Worm (Caenorhabditis elegans) whole organism, young adult: ENCODE measurements around the gene mcm-7.

Experiments
- B0035.1 ChIP-seq: sonication (generic microtip); optimal IDR thresholded peaks from 2 replicates; lab custom pipeline; 2016; ENCODE audit warnings: missing genetic modification characterization, mild to moderate bottlenecking, missing compliant biosample characterization, missing genotype, missing genetic modification reagents
- B0261.1 ChIP-seq: sonication (generic microtip); optimal IDR thresholded peaks from 2 replicates; lab custom pipeline; 2016; ENCODE audit warnings: mild to moderate bottlenecking, missing genetic modification characterization, moderate library complexity, missing compliant biosample characterization
- C06A6.2 ChIP-seq: fragments of 200-800 bp; sonication (Bioruptor generic); conservative IDR thresholded peaks from 2 replicates; pipeline ENCODE4 v1.3.6; 2022; ENCODE audit warnings: missing genetic modification characterization, missing compliant biosample characterization
- C17E4.6 ChIP-seq: fragments of 200-800 bp; sonication (Bioruptor generic); IDR thresholded peaks from 2 replicates; pipeline ENCODE4 v1.3.6; 2022; ENCODE audit warnings: missing genetic modification reagents, missing genetic modification characterization, missing compliant biosample characterization
- F49E8.2 ChIP-seq: sonication (generic microtip); optimal IDR thresholded peaks from 3 replicates; lab custom pipeline; 2017; ENCODE audit warnings: missing genetic modification characterization, mild to moderate bottlenecking, missing compliant biosample characterization, antibody characterized with exemption, moderate library complexity; ENCODE audit not compliant: insufficient read depth
- F55B11.4 ChIP-seq: sonication (generic microtip); optimal IDR thresholded peaks from 2 replicates; lab custom pipeline; 2016; ENCODE audit warnings: missing compliant biosample characterization, missing genetic modification characterization, borderline replicate concordance; ENCODE audit not compliant: insufficient read depth
- Y53F4B.3 ChIP-seq: fragments of 200-800 bp; sonication (Bioruptor generic); IDR thresholded peaks from 2 replicates; pipeline ENCODE4 v1.3.6; 2022; ENCODE audit warnings: missing genetic modification reagents, missing genetic modification characterization, missing compliant biosample characterization
- aptf-2 ChIP-seq: fragments of 200-800 bp; sonication (Bioruptor generic); conservative IDR thresholded peaks from 2 replicates; pipeline ENCODE4 v1.3.6; 2022; ENCODE audit warnings: missing genetic modification reagents, missing genetic modification characterization, missing compliant biosample characterization
- aptf-3 ChIP-seq: fragments of 200-800 bp; sonication (Bioruptor generic); IDR thresholded peaks from 2 replicates; pipeline ENCODE4 v1.3.6; 2022; ENCODE audit warnings: missing genetic modification characterization, missing compliant biosample characterization
- attf-3 ChIP-seq: fragments of 200-800 bp; sonication (Bioruptor generic); conservative IDR thresholded peaks from 2 replicates; pipeline ENCODE4 v1.3.6; 2022; ENCODE audit warnings: missing genetic modification reagents, missing genetic modification characterization, missing compliant biosample characterization
- bed-1 ChIP-seq: fragments of 200-800 bp; sonication (Bioruptor generic); IDR thresholded peaks from 2 replicates; pipeline ENCODE4 v1.3.6; 2022; ENCODE audit warnings: missing genetic modification reagents, missing genetic modification characterization, missing compliant biosample characterization
- cebp-1 ChIP-seq, 2 experiments: fragments of 200-800 bp in 1 of 2; sonication (Bioruptor generic) in 1 of 2; sonication (generic microtip) in 1 of 2; IDR thresholded peaks in 1 of 2; optimal IDR thresholded peaks in 1 of 2; 2 replicates each; pipeline versions ENCODE4 v1.3.6 to Lab custom; 2017 to 2022; ENCODE audit warnings: missing compliant biosample characterization in 2 of 2, missing genetic modification characterization in 2 of 2, mild to moderate bottlenecking in 1 of 2, missing genetic modification reagents in 1 of 2, moderate library complexity in 1 of 2
- ceh-91 ChIP-seq: fragments of 200-800 bp; sonication (Bioruptor generic); IDR thresholded peaks from 2 replicates; pipeline ENCODE4 v1.3.6; 2022; ENCODE audit warnings: missing genetic modification reagents, missing genetic modification characterization, missing compliant biosample characterization
- die-1 ChIP-seq: sonication (generic microtip); optimal IDR thresholded peaks from 2 replicates; lab custom pipeline; 2016; ENCODE audit warnings: missing genotype, mild to moderate bottlenecking, missing genetic modification characterization, missing compliant biosample characterization
- dpl-1 ChIP-seq: fragments of 150-350 bp; optimal IDR thresholded peaks from 2 replicates; lab custom pipeline; 2014; ENCODE audit warnings: missing biosample characterization, missing genetic modification reagents, missing genetic modification characterization
- egl-44 ChIP-seq: fragments of 200-800 bp; sonication (Bioruptor generic); IDR thresholded peaks from 2 replicates; pipeline ENCODE4 v1.3.6; 2022; ENCODE audit warnings: missing genetic modification reagents, missing genetic modification characterization, missing compliant biosample characterization
- egrh-3 ChIP-seq: fragments of 200-800 bp; sonication (Bioruptor generic); IDR thresholded peaks from 2 replicates; pipeline ENCODE4 v1.3.6; 2022; ENCODE audit warnings: missing genetic modification reagents, missing genetic modification characterization, missing compliant biosample characterization
- gei-17 ChIP-seq: fragments of 200-800 bp; sonication (Bioruptor generic); optimal IDR thresholded peaks from 2 replicates; lab custom pipeline; 2018; ENCODE audit warnings: mild to moderate bottlenecking, missing genetic modification characterization, missing compliant biosample characterization
- him-1 ChIP-seq: sonication (generic microtip); optimal IDR thresholded peaks from 2 replicates; lab custom pipeline; 2016; ENCODE audit warnings: missing genotype, missing genetic modification reagents, missing genetic modification characterization, missing compliant biosample characterization
- hlh-26 ChIP-seq: fragments of 200-800 bp; sonication (Bioruptor generic); conservative IDR thresholded peaks from 2 replicates; pipeline ENCODE4 v1.3.6; 2022; ENCODE audit warnings: missing genetic modification reagents, missing genetic modification characterization, missing compliant biosample characterization
- lag-1 ChIP-seq: fragments of 200-800 bp; sonication (Bioruptor generic); IDR thresholded peaks from 2 replicates; pipeline ENCODE4 v1.3.6; 2022; ENCODE audit warnings: missing genetic modification reagents, missing genetic modification characterization, missing compliant biosample characterization
- lin-26 ChIP-seq: fragments of 200-800 bp; sonication (Bioruptor generic); IDR thresholded peaks from 2 replicates; pipeline ENCODE4 v1.3.6; 2022; ENCODE audit warnings: missing genetic modification reagents, missing genetic modification characterization, missing compliant biosample characterization
- lin-35 ChIP-seq, 3 experiments: fragments of 150-350 bp in 2 of 3; sonication (generic microtip) in 1 of 3; optimal IDR thresholded peaks; 2 replicates each; lab custom pipeline; 2014 to 2018; ENCODE audit warnings: missing biosample characterization in 3 of 3, missing genetic modification characterization in 3 of 3, missing genetic modification reagents in 3 of 3
- lin-54 ChIP-seq: fragments of 200-800 bp; sonication (Bioruptor generic); optimal IDR thresholded peaks from 2 replicates; lab custom pipeline; 2018; ENCODE audit warnings: mild to moderate bottlenecking, missing genetic modification characterization, missing compliant biosample characterization
- madf-10 ChIP-seq: sonication (generic microtip); optimal IDR thresholded peaks from 2 replicates; lab custom pipeline; 2016; ENCODE audit warnings: mild to moderate bottlenecking, missing genetic modification characterization, missing compliant biosample characterization
- madf-3 ChIP-seq: fragments of 200-800 bp; sonication (Bioruptor generic); IDR thresholded peaks from 2 replicates; pipeline ENCODE4 v1.3.6; 2022; ENCODE audit warnings: missing genetic modification reagents, missing genetic modification characterization, missing compliant biosample characterization
- madf-6 ChIP-seq: fragments of 200-800 bp; sonication (Bioruptor generic); IDR thresholded peaks from 2 replicates; pipeline ENCODE4 v1.3.6; 2022; ENCODE audit warnings: missing genetic modification reagents, missing genetic modification characterization, missing compliant biosample characterization
- mel-28 ChIP-seq: sonication (generic microtip); optimal IDR thresholded peaks from 2 replicates; lab custom pipeline; 2016; ENCODE audit warnings: borderline replicate concordance, mild to moderate bottlenecking, missing genetic modification characterization, missing compliant biosample characterization
- mxl-1 ChIP-seq: sonication (generic microtip); optimal IDR thresholded peaks from 2 replicates; lab custom pipeline; 2016; ENCODE audit warnings: missing genetic modification characterization, missing compliant biosample characterization
- nfya-1 ChIP-seq: sonication (generic microtip); optimal IDR thresholded peaks from 2 replicates; lab custom pipeline; 2017; ENCODE audit warnings: antibody characterized with exemption, missing compliant biosample characterization, missing genetic modification characterization, borderline replicate concordance; ENCODE audit not compliant: insufficient read depth
- nfyb-1 ChIP-seq: fragments of 200-800 bp; sonication (Bioruptor generic); IDR thresholded peaks from 2 replicates; pipeline ENCODE4 v1.3.6; 2022; ENCODE audit warnings: missing genetic modification reagents, missing genetic modification characterization, missing compliant biosample characterization
- rcor-1 ChIP-seq: fragments of 200-800 bp; sonication (Bioruptor generic); IDR thresholded peaks from 2 replicates; pipeline ENCODE4 v1.3.6; 2022; ENCODE audit warnings: missing genetic modification reagents, missing genetic modification characterization, missing compliant biosample characterization
- rec-8 ChIP-seq, 2 experiments: sonication (generic microtip); optimal IDR thresholded peaks; 2 replicates each; lab custom pipeline; 2016; ENCODE audit warnings: mild to moderate bottlenecking in 2 of 2, missing genetic modification characterization in 2 of 2, missing genetic modification reagents in 2 of 2, missing genotype in 2 of 2, missing biosample characterization in 1 of 2, missing compliant biosample characterization in 1 of 2, moderate library complexity in 1 of 2
- rpc-1 ChIP-seq, 2 experiments: fragments of 150-350 bp in 1 of 2; sonication (generic microtip) in 1 of 2; optimal IDR thresholded peaks; 2 replicates each; lab custom pipeline; 2014 to 2018; ENCODE audit warnings: missing biosample characterization in 1 of 2, missing genetic modification characterization in 1 of 2, missing genetic modification reagents in 1 of 2, missing genotype in 1 of 2
- somi-1 ChIP-seq: fragments of 200-800 bp; sonication (Bioruptor generic); optimal IDR thresholded peaks from 2 replicates; lab custom pipeline; 2018; ENCODE audit warnings: mild to moderate bottlenecking, missing genetic modification characterization, missing compliant biosample characterization
- tbp1 ChIP-seq: fragments of 200-800 bp; sonication (Bioruptor generic); optimal IDR thresholded peaks from 2 replicates; lab custom pipeline; 2018; ENCODE audit warnings: mild to moderate bottlenecking, missing genetic modification characterization, missing compliant biosample characterization
- zim-3 ChIP-seq: sonication (generic microtip); optimal IDR thresholded peaks from 2 replicates; lab custom pipeline; 2017; ENCODE audit warnings: mild to moderate bottlenecking, missing genetic modification characterization, moderate library complexity, missing compliant biosample characterization

mcm-7 gene

ce11 chrV:4345714-4346113, 1.3 kb upstream of the mcm-7 start, which contains the start of gene figl-1 (continued):
- TF ChIP-seq mxl-1 (no peak), madf-10 (no peak), tbp1 (GFP tag; lab: Kevin White, UChicago) (no peak), B0261.1 (tag; lab: Kevin White, UChicago) (no peak), C17E4.6 (GFP tag; lab: Robert Waterston, UW) (no peak), hlh-26 (no peak), egrh-3 (GFP tag; lab: Robert Waterston, UW) (no peak), aptf-2 (GFP tag; lab: Robert Waterston, UW) (no peak), zim-3 (tag; lab: Kevin White, UChicago) (peak; percentile 12), F49E8.2 (tag; lab: Kevin White, UChicago) (peak; percentile 27), Y53F4B.3 (GFP tag; lab: Robert Waterston, UW) (no peak), C06A6.2 (GFP tag; lab: Robert Waterston, UW) (no peak), aptf-3 (GFP tag; lab: Robert Waterston, UW) (no peak), egl-44 (GFP tag; lab: Robert Waterston, UW) (no peak), dpl-1 (no peak), somi-1 (GFP tag; lab: Kevin White, UChicago) (no peak), attf-3 (GFP tag; lab: Robert Waterston, UW) (no peak), madf-3 (GFP tag; lab: Robert Waterston, UW) (0 out of 2 replicates have a peak, but pooled peaks have one; percentile 59), rpc-1 (optimal IDR thresholded peaks at IDR 0.05; lab: Kevin White, UChicago) (no peak), rpc-1 (tag; optimal IDR thresholded peaks at IDR 0.05; lab: Kevin White, UChicago) (no peak), rcor-1 (GFP tag; lab: Robert Waterston, UW) (no peak), lin-54 (peak; percentile 32), rec-8 (tag; optimal IDR thresholded peaks at IDR 0.05; lab: Kevin White, UChicago) (no peak), nfyb-1 (GFP tag; lab: Robert Waterston, UW) (peak; percentile 56), gei-17 (no peak), ceh-91 (GFP tag; lab: Robert Waterston, UW) (no peak), madf-6 (GFP tag; lab: Robert Waterston, UW) (peak; percentile 47), lag-1 (GFP tag; lab: Robert Waterston, UW) (no peak), cebp-1 (GFP tag; IDR thresholded peaks at IDR 0.05; lab: Robert Waterston, UW) (no peak), cebp-1 (tag; optimal IDR thresholded peaks at IDR 0.05; lab: Kevin White, UChicago) (no peak), lin-35 (GFP tag; optimal IDR thresholded peaks at IDR 0.05; lab: Kevin White, UChicago) (no peak), nfya-1 (tag; lab: Kevin White, UChicago) (no peak)

- no peak for TF ChIP-seq B0035.1 (tag; lab: Kevin White, UChicago)
Observed at ce11 chrV:4346325-4346724, 641 bp upstream of the mcm-7 start, which contains the start of gene hpo-18. Gene hpo-18, minus strand, starts transcription at chrV:4346425.

- no peak for TF ChIP-seq die-1 (tag; lab: Kevin White, UChicago)
Observed at ce11 chrV:4356047-4356612, 9.2 kb downstream of the mcm-7 start.

ce11 chrV:4357369-4357768, 10.4 kb downstream of the mcm-7 start:
- TF ChIP-seq bed-1 (GFP tag; lab: Robert Waterston, UW) (no peak), cebp-1 (GFP tag; IDR thresholded peaks at IDR 0.05; lab: Robert Waterston, UW) (peak; percentile 65; the same call in 1 of the 2 replicates), cebp-1 (tag; optimal IDR thresholded peaks at IDR 0.05; lab: Kevin White, UChicago) (peak; percentile 94), lin-26 (no peak), mel-28 (tag; lab: Kevin White, UChicago) (no peak), tbp1 (GFP tag; lab: Kevin White, UChicago) (no peak), him-1 (tag; lab: Kevin White, UChicago) (no peak), F55B11.4 (no peak), madf-6 (GFP tag; lab: Robert Waterston, UW) (no peak), somi-1 (GFP tag; lab: Kevin White, UChicago) (no peak)
